Fruit fly (Drosophila melanogaster): ENCODE measurements around the gene CG12538.

dm6 chr3R:13548441-13548818 lies 25.1 kb upstream of the CG12538 start:
- no peak for TF ChIP-seq CG8478 (optimal IDR thresholded peaks at IDR 0.05)
- TF ChIP-seq CTCF (optimal IDR thresholded peaks at IDR 0.05): no peak
